Fruit fly (Drosophila melanogaster) whole organism, embryonic: ENCODE measurements around the gene RfC3.

Experiments
- Atf6 ChIP-seq: fragments of 200-800 bp; sonication (Bioruptor generic); IDR thresholded peaks from 2 replicates; pipeline ENCODE4 v1.3.6; 2022; ENCODE audit warnings: missing biosample characterization, missing genetic modification characterization
- Bteb2 ChIP-seq: fragments of 200-800 bp; sonication (Bioruptor generic); optimal IDR thresholded peaks from 2 replicates; lab custom pipeline; 2016; ENCODE audit warnings: missing biosample characterization, missing genetic modification characterization
- CG10654 ChIP-seq: fragments of 200-800 bp; sonication (Bioruptor generic); optimal IDR thresholded peaks from 2 replicates; lab custom pipeline; 2016; ENCODE audit warnings: missing biosample characterization, missing genetic modification characterization
- CG10959 ChIP-seq: fragments of 200-800 bp; sonication (Bioruptor generic); IDR thresholded peaks from 2 replicates; pipeline ENCODE4 v1.3.6; 2022; ENCODE audit warnings: missing biosample characterization, missing genetic modification characterization
- CG11456 ChIP-seq: fragments of 200-800 bp; sonication (Bioruptor generic); IDR thresholded peaks from 3 replicates; pipeline ENCODE4 v1.3.6; 2022; ENCODE audit warnings: missing biosample characterization, missing genetic modification characterization
- CG12769 ChIP-seq: fragments of 200-800 bp; sonication (Bioruptor generic); optimal IDR thresholded peaks from 2 replicates; lab custom pipeline; 2019; ENCODE audit warnings: missing biosample characterization, mild to moderate bottlenecking, missing genetic modification characterization, moderate library complexity
- CG13123 ChIP-seq: fragments of 200-800 bp; sonication (Bioruptor generic); optimal IDR thresholded peaks from 2 replicates; lab custom pipeline; 2016; ENCODE audit warnings: missing biosample characterization, missing genetic modification characterization
- CG13894 ChIP-seq: fragments of 200-800 bp; sonication (Bioruptor generic); optimal IDR thresholded peaks from 3 replicates; lab custom pipeline; 2018; ENCODE audit warnings: missing biosample characterization, mild to moderate bottlenecking, missing genetic modification characterization, moderate library complexity
- CG14441 ChIP-seq: fragments of 200-800 bp; sonication (Bioruptor generic); IDR thresholded peaks from 2 replicates; pipeline ENCODE4 v1.3.6; 2022; ENCODE audit warnings: missing biosample characterization, missing genetic modification characterization
- CG1647 ChIP-seq: fragments of 200-800 bp; sonication (Bioruptor generic); optimal IDR thresholded peaks from 3 replicates; lab custom pipeline; 2016; ENCODE audit warnings: missing biosample characterization, missing genetic modification characterization
- CG16779 ChIP-seq: fragments of 200-800 bp; sonication (Bioruptor generic); IDR thresholded peaks from 2 replicates; pipeline ENCODE4 v1.3.6; 2022; ENCODE audit warnings: missing biosample characterization, missing genetic modification characterization
- CG1792 ChIP-seq: fragments of 200-800 bp; sonication (Bioruptor generic); optimal IDR thresholded peaks from 2 replicates; lab custom pipeline; 2016; ENCODE audit warnings: missing biosample characterization, missing genetic modification characterization
- CG2199 ChIP-seq: fragments of 200-800 bp; sonication (Bioruptor generic); IDR thresholded peaks from 3 replicates; pipeline ENCODE4 v1.3.6; 2022; ENCODE audit warnings: missing biosample characterization, missing genetic modification characterization
- CG2889 ChIP-seq: fragments of 200-800 bp; sonication (Bioruptor generic); IDR thresholded peaks from 3 replicates; pipeline ENCODE4 v1.3.6; 2022; ENCODE audit warnings: missing biosample characterization, missing genetic modification characterization
- CG3065 ChIP-seq: fragments of 200-800 bp; sonication (Bioruptor generic); optimal IDR thresholded peaks from 2 replicates; lab custom pipeline; 2016; ENCODE audit warnings: missing biosample characterization, missing genetic modification characterization
- CG32767 ChIP-seq: fragments of 200-800 bp; sonication (Bioruptor generic); IDR thresholded peaks from 2 replicates; pipeline ENCODE4 v1.3.6; 2022; ENCODE audit warnings: missing biosample characterization, missing genetic modification characterization
- CG34224 ChIP-seq: fragments of 200-800 bp; sonication (Bioruptor generic); IDR thresholded peaks from 3 replicates; pipeline ENCODE4 v1.3.6; 2022; ENCODE audit warnings: missing biosample characterization, missing genetic modification characterization; ENCODE audit not compliant: partially characterized antibody
- CG3726 ChIP-seq: fragments of 200-800 bp; sonication (Bioruptor generic); IDR thresholded peaks from 3 replicates; pipeline ENCODE4, ENCODE4 v1.3.6; 2022; ENCODE audit warnings: missing biosample characterization, missing genetic modification characterization
- CG3995 ChIP-seq: fragments of 200-800 bp; sonication (Bioruptor generic); optimal IDR thresholded peaks from 3 replicates; lab custom pipeline; 2016; ENCODE audit warnings: missing biosample characterization, missing genetic modification characterization
- CG43689 ChIP-seq: fragments of 200-800 bp; sonication (Bioruptor generic); IDR thresholded peaks from 2 replicates; pipeline ENCODE4 v1.3.6; 2022; ENCODE audit warnings: missing biosample characterization, missing genetic modification characterization
- CG7745 ChIP-seq: fragments of 200-800 bp; sonication (Bioruptor generic); optimal IDR thresholded peaks from 2 replicates; lab custom pipeline; 2018; ENCODE audit warnings: missing biosample characterization, mild to moderate bottlenecking, missing genetic modification characterization, moderate library complexity
- CTCF ChIP-seq: fragments of 200-800 bp; sonication (Bioruptor generic); optimal IDR thresholded peaks from 2 replicates; lab custom pipeline; 2017; ENCODE audit warnings: missing biosample characterization, mild to moderate bottlenecking, missing genetic modification characterization, moderate library complexity
- Deaf1 ChIP-seq: fragments of 200-800 bp; optimal IDR thresholded peaks from 3 replicates; lab custom pipeline; 2019; ENCODE audit warnings: missing biosample characterization, mild to moderate bottlenecking, missing genetic modification characterization, moderate library complexity
- Dp ChIP-seq: fragments of 200-800 bp; sonication (Bioruptor generic); optimal IDR thresholded peaks from 2 replicates; lab custom pipeline; 2018; ENCODE audit warnings: missing biosample characterization, mild to moderate bottlenecking, missing genetic modification characterization, moderate library complexity
- GATAe ChIP-seq: fragments of 200-800 bp; sonication (Bioruptor generic); conservative IDR thresholded peaks from 2 replicates; pipeline ENCODE4 v1.3.6; 2022; ENCODE audit warnings: missing biosample characterization, missing genetic modification characterization
- HmgZ ChIP-seq: fragments of 200-800 bp; sonication (Bioruptor generic); optimal IDR thresholded peaks from 2 replicates; lab custom pipeline; 2018; ENCODE audit warnings: missing biosample characterization, mild to moderate bottlenecking, missing genetic modification characterization
- Hr3 ChIP-seq: fragments of 200-800 bp; sonication (Bioruptor generic); optimal IDR thresholded peaks from 3 replicates; lab custom pipeline; 2016; ENCODE audit warnings: missing biosample characterization, missing genetic modification characterization
- Kr ChIP-seq: fragments of 200-800 bp; sonication (Bioruptor generic); optimal IDR thresholded peaks from 2 replicates; lab custom pipeline; 2017; ENCODE audit warnings: missing biosample characterization, mild to moderate bottlenecking, missing genetic modification characterization
- Lim3 ChIP-seq: fragments of 200-800 bp; sonication (Bioruptor generic); IDR thresholded peaks from 2 replicates; pipeline ENCODE4 v1.3.6; 2022; ENCODE audit warnings: missing biosample characterization, missing genetic modification characterization
- MBD-R2 ChIP-seq: fragments of 200-800 bp; sonication (Bioruptor generic); IDR thresholded peaks from 2 replicates; pipeline ENCODE4 v1.3.6; 2022; ENCODE audit warnings: missing biosample characterization, missing genetic modification characterization
- MTF-1 ChIP-seq: fragments of 200-800 bp; sonication (Bioruptor generic); optimal IDR thresholded peaks from 2 replicates; lab custom pipeline; 2018; ENCODE audit warnings: missing biosample characterization, mild to moderate bottlenecking, missing genetic modification characterization, borderline replicate concordance
- Side ChIP-seq: fragments of 200-800 bp; sonication (Bioruptor generic); optimal IDR thresholded peaks from 2 replicates; lab custom pipeline; 2016; ENCODE audit warnings: missing biosample characterization, missing genetic modification characterization
- Sry-δ ChIP-seq: fragments of 200-800 bp; sonication (Bioruptor generic); optimal IDR thresholded peaks from 2 replicates; lab custom pipeline; 2016; ENCODE audit warnings: missing biosample characterization, missing genetic modification characterization
- Ssrp ChIP-seq: fragments of 200-800 bp; sonication (Bioruptor generic); optimal IDR thresholded peaks from 2 replicates; lab custom pipeline; 2018; ENCODE audit warnings: missing biosample characterization, mild to moderate bottlenecking, missing genetic modification characterization, moderate library complexity
- Stat92E ChIP-seq, 3 experiments: fragments of >200 bp in 2 of 3; fragments of 200-800 bp in 1 of 3; sonication (Bioruptor generic) in 1 of 3; optimal IDR thresholded peaks; 2 replicates each; lab custom pipeline; 2017 to 2019; ENCODE audit warnings: missing biosample characterization in 3 of 3, missing genetic modification characterization in 3 of 3, mild to moderate bottlenecking in 1 of 3, moderate library complexity in 1 of 3
- ap ChIP-seq: fragments of 200-800 bp; sonication (Bioruptor generic); IDR thresholded peaks from 2 replicates; pipeline ENCODE4 v1.3.6; 2022; ENCODE audit warnings: missing biosample characterization, missing genetic modification characterization
- ash1 ChIP-seq: fragments of 200-800 bp; sonication (Bioruptor generic); optimal IDR thresholded peaks from 2 replicates; lab custom pipeline; 2018; ENCODE audit warnings: missing biosample characterization, mild to moderate bottlenecking, missing genetic modification characterization
- corto ChIP-seq: fragments of 200-800 bp; sonication (Bioruptor generic); optimal IDR thresholded peaks from 2 replicates; lab custom pipeline; 2016; ENCODE audit warnings: missing biosample characterization, mild to moderate bottlenecking, missing genetic modification characterization, moderate library complexity
- dpn ChIP-seq, 2 experiments: fragments of 200-800 bp; sonication (Bioruptor generic); optimal IDR thresholded peaks; 3 replicates each; lab custom pipeline; 2016; ENCODE audit warnings: missing biosample characterization in 2 of 2, missing genetic modification characterization in 2 of 2
- ftz-f1 ChIP-seq: fragments of 200-800 bp; sonication (Bioruptor generic); optimal IDR thresholded peaks from 2 replicates; lab custom pipeline; 2016; ENCODE audit warnings: missing biosample characterization, missing genetic modification characterization
- gce ChIP-seq: fragments of 200-800 bp; sonication (Bioruptor generic); IDR thresholded peaks from 3 replicates; pipeline ENCODE4 v1.3.6; 2022; ENCODE audit warnings: missing biosample characterization, missing genetic modification characterization
- hth ChIP-seq: fragments of >200 bp; optimal IDR thresholded peaks from 2 replicates; lab custom pipeline; 2017; ENCODE audit warnings: inconsistent platforms
- inv ChIP-seq: fragments of 200-800 bp; sonication (Bioruptor generic); IDR thresholded peaks from 2 replicates; pipeline ENCODE4 v1.3.6; 2022; ENCODE audit warnings: missing biosample characterization, missing genetic modification characterization; ENCODE audit not compliant: partially characterized antibody
- jing ChIP-seq: fragments of 200-800 bp; sonication (Bioruptor generic); optimal IDR thresholded peaks from 2 replicates; lab custom pipeline; 2018; ENCODE audit warnings: missing biosample characterization, mild to moderate bottlenecking, missing genetic modification characterization
- kay ChIP-seq: fragments of 200-800 bp; sonication (Bioruptor generic); optimal IDR thresholded peaks from 2 replicates; lab custom pipeline; 2016; ENCODE audit warnings: missing biosample characterization, missing genetic modification characterization
- ken ChIP-seq: fragments of 200-800 bp; sonication (Bioruptor generic); IDR thresholded peaks from 3 replicates; pipeline ENCODE4 v1.3.6; 2022; ENCODE audit warnings: missing biosample characterization, missing genetic modification characterization
- lmd ChIP-seq: fragments of 200-800 bp; sonication (Bioruptor generic); IDR thresholded peaks from 2 replicates; pipeline ENCODE4 v1.3.6; 2022; ENCODE audit warnings: missing biosample characterization, missing genetic modification characterization
- mam ChIP-seq: fragments of 200-800 bp; sonication (Bioruptor generic); optimal IDR thresholded peaks from 3 replicates; lab custom pipeline; 2016; ENCODE audit warnings: missing biosample characterization, missing genetic modification characterization
- phol ChIP-seq: fragments of 200-800 bp; sonication (Bioruptor generic); optimal IDR thresholded peaks from 3 replicates; lab custom pipeline; 2018; ENCODE audit warnings: missing biosample characterization, mild to moderate bottlenecking, missing genetic modification characterization, moderate library complexity
- sens ChIP-seq: fragments of 200-800 bp; sonication (Bioruptor generic); peaks from one replicate; lab custom pipeline; 2016; ENCODE audit warnings: missing biosample characterization, missing genetic modification characterization
- sob ChIP-seq: fragments of 200-800 bp; sonication (Bioruptor generic); IDR thresholded peaks from 2 replicates; pipeline ENCODE4 v1.3.6; 2022; ENCODE audit warnings: missing biosample characterization, missing genetic modification characterization
- tx ChIP-seq: fragments of 200-800 bp; sonication (Bioruptor generic); optimal IDR thresholded peaks from 2 replicates; lab custom pipeline; 2016; ENCODE audit warnings: missing biosample characterization, missing genetic modification characterization
- zfh2 ChIP-seq: fragments of 200-800 bp; sonication (Bioruptor generic); optimal IDR thresholded peaks from 2 replicates; lab custom pipeline; 2016; ENCODE audit warnings: missing biosample characterization, missing genetic modification characterization

RfC3 gene

dm6 chr2L:10428528-10428927 lies 9.5 kb downstream of the RfC3 start, which contains the start of gene CG5188 (continued):
- no peak for TF ChIP-seq CG2889 (GFP tag; lab: Robert Waterston, UW)
- 0 out of 3 replicates have a peak, but pooled peaks have one; percentile 39 for TF ChIP-seq CG34224 (GFP tag; lab: Robert Waterston, UW)
- TF ChIP-seq Stat92E (GFP tag; optimal IDR thresholded peaks at IDR 0.05; lab: Kevin White, UChicago) = no peak
- TF ChIP-seq sens (GFP tag; lab: Kevin White, UChicago) = no peak
- TF ChIP-seq hth = no peak
- TF ChIP-seq zfh2 (GFP tag; lab: Kevin White, UChicago) = no peak
- no peak for TF ChIP-seq corto (GFP tag; lab: Kevin White, UChicago)
- no peak for TF ChIP-seq CG3065 (GFP tag; lab: Kevin White, UChicago)
- no peak for TF ChIP-seq tx (GFP tag; lab: Kevin White, UChicago)
- TF ChIP-seq CG32767 (GFP tag; lab: Robert Waterston, UW) = no peak
- no peak for TF ChIP-seq CG11456 (GFP tag; lab: Robert Waterston, UW)
- TF ChIP-seq CTCF (GFP tag; lab: Kevin White, UChicago) = no peak
- TF ChIP-seq CG14441 (GFP tag; lab: Robert Waterston, UW) = no peak
- TF ChIP-seq Bteb2 (GFP tag; lab: Kevin White, UChicago) = no peak
- TF ChIP-seq CG12769 = no peak
- peak; percentile 40 for TF ChIP-seq HmgZ (tag; lab: Kevin White, UChicago)
- no peak for TF ChIP-seq CG1792
- TF ChIP-seq GATAe = no peak; the same call in 1 of the 2 replicates
- TF ChIP-seq Atf6 = peak; percentile 41; the same call in 1 of the 2 replicates
- TF ChIP-seq Hr3 (GFP tag; lab: Kevin White, UChicago) = peak; percentile 9
- TF ChIP-seq ken (GFP tag; lab: Robert Waterston, UW) = peak; percentile 27; the same call in 1 of the 3 replicates
- TF ChIP-seq ash1 (GFP tag; lab: Kevin White, UChicago) = no peak
- TF ChIP-seq MTF-1 (GFP tag; lab: Kevin White, UChicago) = no peak
- no peak for TF ChIP-seq inv
- no peak for TF ChIP-seq Lim3
- TF ChIP-seq gce = 0 out of 3 replicates have a peak, but pooled peaks have one; percentile 48
- TF ChIP-seq lmd = peak; percentile 14; the same call in 1 of the 2 replicates
- TF ChIP-seq CG2199 (GFP tag; lab: Robert Waterston, UW) = no peak
- TF ChIP-seq CG16779 (GFP tag; lab: Robert Waterston, UW) = no peak
- no peak for TF ChIP-seq CG7745 (tag; lab: Kevin White, UChicago)
- TF ChIP-seq MBD-R2 = peak; percentile 75; the same call in 1 of the 2 replicates
- peak; percentile 31; the same call in 1 of the 2 replicates for TF ChIP-seq sob (GFP tag; lab: Robert Waterston, UW)
- TF ChIP-seq kay = no peak
- TF ChIP-seq CG3995 (GFP tag; lab: Kevin White, UChicago) = peak; percentile 6
- peak; percentile 26 for TF ChIP-seq CG10654 (GFP tag; lab: Kevin White, UChicago)
- peak; percentile 3 for TF ChIP-seq CG13123 (GFP tag; lab: Kevin White, UChicago)
- peak; percentile 41 for TF ChIP-seq CG13894 (tag; lab: Kevin White, UChicago)
- no peak for TF ChIP-seq ftz-f1 (GFP tag; lab: Kevin White, UChicago)
- TF ChIP-seq dpn (GFP tag; optimal IDR thresholded peaks at IDR 0.05; lab: Kevin White, UChicago) = peak; percentile 15 to 56
- no peak for TF ChIP-seq CG43689 (GFP tag; lab: Robert Waterston, UW)
- peak; percentile 55 for TF ChIP-seq phol (tag; lab: Kevin White, UChicago)
- no peak for TF ChIP-seq Deaf1 (tag; lab: Kevin White, UChicago)
- TF ChIP-seq Kr (GFP tag; lab: Kevin White, UChicago) = no peak
- no peak for TF ChIP-seq CG10959 (GFP tag; lab: Robert Waterston, UW)
- peak; percentile 44 for TF ChIP-seq mam (GFP tag; lab: Kevin White, UChicago)
- no peak for TF ChIP-seq Side (GFP tag; lab: Kevin White, UChicago)
- peak; percentile 21 for TF ChIP-seq CG1647 (GFP tag; lab: Kevin White, UChicago)
- TF ChIP-seq ap (GFP tag; lab: Robert Waterston, UW) = no peak
- no peak for TF ChIP-seq jing (GFP tag; lab: Kevin White, UChicago)
- peak; percentile 3 for TF ChIP-seq Dp
- peak; percentile 26 for TF ChIP-seq Ssrp
- 0 out of 3 replicates have a peak, but pooled peaks have one; percentile 35 for TF ChIP-seq CG3726 (GFP tag; lab: Robert Waterston, UW)
- TF ChIP-seq Sry-δ (GFP tag; lab: Kevin White, UChicago) = no peak
